Fruit fly (Drosophila melanogaster): ENCODE results near the gene Hesr.

- TF ChIP-seq fd96Ca (GFP tag; IDR thresholded peaks at IDR 0.05) (no peak), CG8301 (tag; optimal IDR thresholded peaks at IDR 0.05) (no peak), Snoo (tag; optimal IDR thresholded peaks at IDR 0.05) (no peak), D1 (tag; optimal IDR thresholded peaks at IDR 0.05) (no peak), CG10348 (GFP tag; IDR thresholded peaks at IDR 0.05) (no peak), CG4496 (GFP tag; IDR thresholded peaks at IDR 0.05) (no peak), CG8159 (tag; optimal IDR thresholded peaks at IDR 0.05) (no peak), Ets98B (GFP tag; IDR thresholded peaks at IDR 0.05) (no peak), EcR (GFP tag; optimal IDR thresholded peaks at IDR 0.05) (no peak), gl (tag; optimal IDR thresholded peaks at IDR 0.05) (no peak)
Observed at dm6 chrX:18254465-18254864, 49.5 kb upstream of the Hesr start.

Measured in whole organism, pupa.